Fruit fly (Drosophila melanogaster) whole organism, adult: ENCODE results near the gene Jhbp12.

Source experiments
- CG11617 ChIP-seq: fragments of 200-800 bp; sonication (Bioruptor generic); optimal IDR thresholded peaks from 2 replicates; lab custom pipeline; 2017; ENCODE audit warnings: mild to moderate bottlenecking, missing biosample characterization, missing genetic modification reagents, missing genetic modification characterization
- CG12768 ChIP-seq: fragments of 200-800 bp; sonication (Bioruptor generic); optimal IDR thresholded peaks from 2 replicates; lab custom pipeline; 2017; ENCODE audit warnings: missing biosample characterization, missing genetic modification characterization, mild to moderate bottlenecking, moderate library complexity, missing genetic modification reagents
- CG14711 ChIP-seq: fragments of 200-800 bp; sonication (Bioruptor generic); optimal IDR thresholded peaks from 2 replicates; lab custom pipeline; 2018; ENCODE audit warnings: missing biosample characterization, mild to moderate bottlenecking, missing genetic modification characterization, moderate library complexity
- CG1620 ChIP-seq: fragments of 200-800 bp; sonication (Bioruptor generic); optimal IDR thresholded peaks from 2 replicates; lab custom pipeline; 2016; ENCODE audit warnings: missing biosample characterization, missing genetic modification characterization
- CG33017 ChIP-seq: fragments of 200-800 bp; sonication (Bioruptor generic); optimal IDR thresholded peaks from 2 replicates; lab custom pipeline; 2018; ENCODE audit warnings: missing biosample characterization, mild to moderate bottlenecking, missing genetic modification characterization, moderate library complexity
- CG5204 ChIP-seq: fragments of 200-800 bp; sonication (Bioruptor generic); optimal IDR thresholded peaks from 2 replicates; lab custom pipeline; 2016; ENCODE audit warnings: missing biosample characterization, missing genetic modification characterization
- CG7045 ChIP-seq: fragments of 200-800 bp; sonication (Bioruptor generic); optimal IDR thresholded peaks from 2 replicates; lab custom pipeline; 2017; ENCODE audit warnings: missing biosample characterization, mild to moderate bottlenecking, missing genetic modification characterization
- CG7101 ChIP-seq: fragments of 200-800 bp; sonication (Bioruptor generic); optimal IDR thresholded peaks from 2 replicates; lab custom pipeline; 2018; ENCODE audit warnings: missing biosample characterization, mild to moderate bottlenecking, missing genetic modification characterization, moderate library complexity
- Clk ChIP-seq: fragments of 200-800 bp; sonication (Bioruptor generic); optimal IDR thresholded peaks from 2 replicates; lab custom pipeline; 2017; ENCODE audit warnings: missing biosample characterization, missing genetic modification characterization
- Crg-1 ChIP-seq: fragments of 200-800 bp; sonication (Bioruptor generic); optimal IDR thresholded peaks from 2 replicates; lab custom pipeline; 2016; ENCODE audit warnings: missing biosample characterization, missing genetic modification characterization
- Hr96 ChIP-seq: fragments of 200-800 bp; sonication (Bioruptor generic); optimal IDR thresholded peaks from 2 replicates; lab custom pipeline; 2016; ENCODE audit warnings: missing biosample characterization, missing genetic modification characterization
- Mnt ChIP-seq: fragments of 200-800 bp; sonication (Bioruptor generic); optimal IDR thresholded peaks from 2 replicates; lab custom pipeline; 2016; ENCODE audit warnings: missing biosample characterization, mild to moderate bottlenecking, missing genetic modification characterization
- bab1 ChIP-seq: fragments of 200-800 bp; sonication (Bioruptor generic); optimal IDR thresholded peaks from 3 replicates; lab custom pipeline; 2019; ENCODE audit warnings: missing biosample characterization, mild to moderate bottlenecking, missing genetic modification characterization, moderate library complexity
- cic ChIP-seq: fragments of 200-800 bp; sonication (Bioruptor generic); optimal IDR thresholded peaks from 2 replicates; lab custom pipeline; 2017; ENCODE audit warnings: missing biosample characterization, mild to moderate bottlenecking, missing genetic modification characterization, moderate library complexity
- cnc ChIP-seq, 2 experiments: fragments of >200 bp; optimal IDR thresholded peaks; 2 replicates each; lab custom pipeline; 2017
- kay ChIP-seq: fragments of 200-800 bp; sonication (Bioruptor generic); peaks from one replicate; lab custom pipeline; 2016; ENCODE audit warnings: missing biosample characterization, missing genetic modification characterization, borderline replicate concordance
- ovo ChIP-seq: fragments of 200-800 bp; sonication (Bioruptor generic); optimal IDR thresholded peaks from 2 replicates; lab custom pipeline; 2016; ENCODE audit warnings: missing biosample characterization, missing genetic modification characterization
- pad ChIP-seq: fragments of 200-800 bp; sonication (Bioruptor generic); optimal IDR thresholded peaks from 3 replicates; lab custom pipeline; 2017; ENCODE audit warnings: missing biosample characterization, missing genetic modification characterization, mild to moderate bottlenecking, moderate library complexity, missing genetic modification reagents
- tj ChIP-seq: fragments of 200-800 bp; sonication (Bioruptor generic); optimal IDR thresholded peaks from 3 replicates; lab custom pipeline; 2017; ENCODE audit warnings: missing biosample characterization, mild to moderate bottlenecking, missing genetic modification characterization, moderate library complexity
- toe ChIP-seq: fragments of 200-800 bp; sonication (Bioruptor generic); optimal IDR thresholded peaks from 2 replicates; lab custom pipeline; 2016; ENCODE audit warnings: missing biosample characterization, missing genetic modification characterization

The Jhbp12 gene

DNA sequence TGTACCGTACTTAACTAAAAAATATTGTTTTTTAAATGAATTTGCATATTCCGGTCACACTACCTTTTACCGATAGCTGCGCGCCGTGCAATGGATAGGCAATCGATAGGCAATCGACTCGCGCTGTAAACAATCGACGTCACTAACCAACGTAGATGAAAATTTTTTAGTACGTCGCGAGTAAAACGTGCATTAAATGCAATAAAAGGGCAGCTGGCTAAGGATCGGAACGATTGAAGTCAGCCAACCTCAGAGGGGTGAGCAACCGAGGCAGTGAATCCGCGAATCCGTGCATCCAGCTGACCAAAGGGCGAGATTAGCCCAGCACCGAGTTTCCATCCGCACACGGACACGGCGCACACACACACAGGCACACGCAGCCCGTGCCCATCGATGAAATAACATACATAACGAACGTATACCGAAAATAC, 6.4 kb upstream of the Jhbp12 start, which contains the start of gene Pp1alpha-96A:
Gene Pp1alpha-96A, plus strand, starts transcription at position 121 of the 431 bp plus-strand sequence.
- TF ChIP-seq bab1 (peak; percentile 46), CG1620 (peak; percentile 17), Mnt (peak; percentile 35), ovo (GFP tag; lab: Kevin White, UChicago) (peak; percentile 19), cic (GFP tag; lab: Kevin White, UChicago) (peak; percentile 60), Crg-1 (no peak), CG14711 (no peak), toe (GFP tag; lab: Kevin White, UChicago) (peak; percentile 10), Hr96 (peak; percentile 35)

DNA sequence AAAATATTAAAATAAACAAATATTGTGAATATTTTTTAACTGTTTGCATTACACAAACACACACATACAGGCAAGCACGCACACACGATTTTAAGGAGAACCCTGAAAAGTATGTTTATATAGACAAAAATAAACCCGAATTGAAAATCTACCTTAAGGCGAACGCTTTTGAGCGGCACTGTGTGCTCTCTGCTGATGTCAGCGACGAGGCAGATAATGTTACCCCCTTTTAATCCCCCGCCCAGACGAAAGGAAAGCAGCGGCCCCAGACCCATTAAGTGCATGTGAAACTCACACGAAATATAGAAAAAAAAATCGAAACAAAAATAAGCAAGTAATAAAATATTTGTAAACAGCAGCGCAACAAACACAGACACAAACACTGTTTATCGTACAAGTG, 3.3 kb upstream of the Jhbp12 start:
- peak; percentile 54 for TF ChIP-seq cic (GFP tag; lab: Kevin White, UChicago)
- no peak for TF ChIP-seq Clk (GFP tag; lab: Kevin White, UChicago)
- no peak for TF ChIP-seq ovo (GFP tag; lab: Kevin White, UChicago)
- TF ChIP-seq kay = peak; percentile 20
- no peak for TF ChIP-seq CG1620
- peak; percentile 50 for TF ChIP-seq tj (GFP tag; lab: Kevin White, UChicago)

DNA sequence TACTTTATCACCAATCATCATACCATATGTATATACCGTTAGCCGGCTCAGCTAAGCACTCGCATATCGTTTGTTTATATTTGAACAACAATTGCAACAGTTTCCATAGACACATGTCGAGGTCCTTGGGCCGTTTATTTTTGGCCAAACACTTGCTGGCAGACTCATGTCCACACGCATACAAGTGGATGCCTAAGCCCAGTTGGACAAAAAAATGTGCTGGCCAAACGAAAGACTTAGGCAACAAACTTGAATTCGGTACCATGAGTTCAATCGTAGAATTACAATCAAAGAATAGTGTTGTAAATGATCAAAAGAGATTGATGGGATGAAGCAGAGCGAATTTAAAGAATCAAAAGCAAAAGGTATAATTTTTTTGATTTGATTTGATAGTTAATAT, 1.0 kb upstream of the Jhbp12 start, which contains the start of gene CG13622:
Gene CG13622, minus strand, starts transcription at position 101 of the 400 bp plus-strand sequence.
- TF ChIP-seq CG12768 (no peak), Mnt (no peak), kay (no peak), CG11617 (GFP tag; lab: Kevin White, UChicago) (no peak), Hr96 (no peak), pad (GFP tag; lab: Kevin White, UChicago) (no peak), CG7045 (GFP tag; lab: Kevin White, UChicago) (no peak), bab1 (no peak), ovo (GFP tag; lab: Kevin White, UChicago) (no peak), CG5204 (GFP tag; lab: Kevin White, UChicago) (no peak), CG7101 (tag; lab: Kevin White, UChicago) (no peak), Clk (GFP tag; lab: Kevin White, UChicago) (no peak), Crg-1 (no peak)

DNA sequence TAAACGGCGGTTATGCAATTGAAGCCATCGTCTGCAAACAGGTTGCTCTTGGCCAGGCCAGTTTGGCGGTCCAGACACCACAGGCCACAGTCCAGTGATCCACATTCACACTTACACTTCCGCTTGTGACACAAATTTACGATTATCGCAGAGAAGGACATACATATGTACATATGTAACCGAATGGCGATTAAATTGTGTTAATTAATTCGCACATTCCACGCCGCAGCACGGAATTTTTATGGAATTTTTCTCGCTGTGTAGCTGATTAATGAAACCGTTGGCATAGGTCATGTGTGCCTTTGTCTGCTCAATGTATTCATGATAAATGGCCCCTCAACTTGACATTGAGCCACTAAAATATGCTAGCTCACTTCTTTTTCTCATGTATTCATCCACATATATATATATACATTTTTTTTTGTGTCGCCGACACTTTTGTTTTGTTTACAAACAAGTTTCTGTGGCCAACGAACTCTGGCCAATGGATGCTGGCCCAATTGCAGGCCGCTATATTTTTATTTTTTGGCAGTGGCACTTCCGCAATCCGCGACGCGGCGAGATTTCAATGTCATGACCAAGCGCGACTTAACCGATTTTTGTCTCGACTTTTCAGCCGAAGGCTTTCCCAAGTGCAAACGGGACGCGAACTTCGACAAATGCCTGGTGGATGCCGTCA, 1.5 kb downstream of the Jhbp12 start:
- TF ChIP-seq cic (GFP tag; lab: Kevin White, UChicago) (no peak), bab1 (no peak)

DNA sequence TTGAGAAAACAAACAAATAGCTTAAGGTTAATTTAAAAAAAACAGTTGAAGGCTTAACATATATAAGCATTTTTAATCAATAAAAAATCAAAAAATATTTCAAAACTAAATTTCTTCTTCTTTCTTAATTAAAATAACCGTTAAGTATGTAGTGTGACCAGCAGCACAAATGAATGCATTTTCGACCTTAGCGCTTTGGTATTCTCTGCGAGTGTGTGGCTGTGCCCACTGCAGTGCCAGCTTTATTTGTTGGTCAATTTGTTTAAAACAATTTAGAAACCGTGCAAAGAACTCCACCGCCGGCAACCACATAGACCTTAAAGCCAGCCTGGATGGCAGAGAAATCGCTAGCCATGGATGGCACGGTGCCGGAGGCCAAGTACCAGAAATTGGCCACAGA, 3.3 kb downstream of the Jhbp12 start, which contains the start of gene CG6607:
Gene CG6607, plus strand, starts transcription at position 203 of the 400 bp plus-strand sequence.
- TF ChIP-seq CG7101 (tag; lab: Kevin White, UChicago) = no peak
- peak; percentile 1 for TF ChIP-seq bab1

DNA sequence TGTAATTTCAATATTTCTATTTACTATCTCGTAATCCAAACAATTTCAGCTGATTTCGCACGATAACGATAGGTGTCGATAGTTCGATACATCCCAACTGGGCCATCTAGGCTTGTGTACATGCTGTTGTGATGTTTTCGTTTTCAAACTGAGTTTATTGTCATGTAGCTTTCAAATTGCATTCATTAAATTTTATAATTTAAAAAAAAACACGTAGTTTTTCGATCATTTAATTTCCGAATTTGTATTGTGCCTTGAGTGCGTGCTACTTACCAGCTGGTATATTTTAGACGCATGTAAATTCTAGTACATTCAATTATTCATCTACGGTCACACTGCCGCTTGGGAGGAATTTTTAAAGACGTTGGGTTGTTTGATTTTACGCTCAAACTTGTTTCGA, 5.7 kb downstream of the Jhbp12 start, which contains the start of the genes CG13623 and ana1:
Gene CG13623, minus strand, starts transcription at position 231 of the 400 bp plus-strand sequence.
Gene ana1, plus strand, starts transcription at position 249 of the 400 bp plus-strand sequence.
- no peak for TF ChIP-seq Crg-1
- TF ChIP-seq Mnt = peak; percentile 44
- no peak for TF ChIP-seq CG1620
- peak; percentile 29 for TF ChIP-seq bab1
- TF ChIP-seq toe (GFP tag; lab: Kevin White, UChicago) = peak; percentile 19

DNA sequence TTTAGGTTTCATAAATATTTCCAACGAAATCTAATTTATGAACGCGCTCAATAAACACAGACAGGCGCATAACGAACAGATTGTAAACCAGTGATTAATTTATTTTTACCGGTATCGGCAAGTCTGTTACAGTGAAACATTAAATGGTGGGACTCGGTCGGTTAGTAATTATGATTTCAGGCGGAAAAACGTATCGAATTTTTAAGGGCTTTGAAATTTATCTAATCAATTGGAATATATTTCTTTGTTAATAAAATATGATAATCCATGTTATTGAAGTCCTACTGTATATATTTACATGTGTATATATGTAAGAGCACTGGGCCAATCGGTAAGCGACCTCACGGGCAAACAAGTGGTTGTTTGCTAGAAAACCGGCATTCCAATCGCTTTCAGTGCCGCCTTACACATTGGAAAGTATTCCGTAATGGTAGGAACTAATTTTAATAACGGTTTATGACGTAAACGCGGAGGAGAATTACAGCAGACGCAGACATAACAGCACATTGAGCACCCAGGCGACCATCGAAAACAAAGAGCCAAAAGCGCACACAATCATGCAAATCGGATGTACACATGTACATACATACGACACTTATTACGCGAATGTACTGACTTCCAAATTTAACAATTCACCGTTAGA, 18.6 kb downstream of the Jhbp12 start:
- TF ChIP-seq Hr96 (peak; percentile 89), CG7101 (tag; lab: Kevin White, UChicago) (peak; percentile 94), Clk (GFP tag; lab: Kevin White, UChicago) (peak; percentile 63), Crg-1 (peak; percentile 90), cnc (optimal IDR thresholded peaks at IDR 0.05; lab: Kevin White, UChicago) (no peak), ovo (GFP tag; lab: Kevin White, UChicago) (peak; percentile 70), kay (peak; percentile 94), pad (GFP tag; lab: Kevin White, UChicago) (peak; percentile 97), cic (GFP tag; lab: Kevin White, UChicago) (peak; percentile 72), CG12768 (peak; percentile 86), Mnt (no peak), CG1620 (peak; percentile 91), CG11617 (GFP tag; lab: Kevin White, UChicago) (peak; percentile 85), CG7045 (GFP tag; lab: Kevin White, UChicago) (peak; percentile 86), CG5204 (GFP tag; lab: Kevin White, UChicago) (peak; percentile 94), CG33017 (tag; lab: Kevin White, UChicago) (peak; percentile 95), toe (GFP tag; lab: Kevin White, UChicago) (peak; percentile 86), CG14711 (peak; percentile 82), bab1 (peak; percentile 48), tj (GFP tag; lab: Kevin White, UChicago) (peak; percentile 44)
